Worm (Caenorhabditis elegans) whole organism, L3 larva: ENCODE data around the gene mccc-1.

Experiments
- ZK546.5 ChIP-seq: sonication (generic microtip); optimal IDR thresholded peaks from 2 replicates; lab custom pipeline; 2017; ENCODE audit warnings: missing biosample characterization, missing genetic modification characterization
- aly-2 ChIP-seq: fragments of 150-350 bp; optimal IDR thresholded peaks from 2 replicates; lab custom pipeline; 2014; ENCODE audit warnings: missing biosample characterization, missing genetic modification characterization
- ama-1 ChIP-seq: fragments of 150-350 bp; optimal IDR thresholded peaks from 2 replicates; lab custom pipeline; 2018
- ceh-16 ChIP-seq: sonication (generic microtip); optimal IDR thresholded peaks from 2 replicates; lab custom pipeline; 2017; ENCODE audit warnings: missing biosample characterization, missing genetic modification characterization
- ceh-28 ChIP-seq: fragments of 150-350 bp; optimal IDR thresholded peaks from 2 replicates; lab custom pipeline; 2014; ENCODE audit warnings: missing biosample characterization, missing genetic modification reagents, missing genetic modification characterization
- ceh-82 ChIP-seq: fragments of 150-350 bp; optimal IDR thresholded peaks from 2 replicates; lab custom pipeline; 2014; ENCODE audit warnings: missing biosample characterization, missing genetic modification characterization
- daf-12 ChIP-seq: fragments of 150-350 bp; optimal IDR thresholded peaks from 2 replicates; lab custom pipeline; 2014; ENCODE audit warnings: missing biosample characterization, missing genetic modification reagents, missing genetic modification characterization
- egl-27 ChIP-seq: sonication (generic microtip); optimal IDR thresholded peaks from 4 replicates; lab custom pipeline; 2017; ENCODE audit warnings: missing biosample characterization, missing genetic modification reagents, missing genetic modification characterization
- egl-5 ChIP-seq: fragments of 150-350 bp; optimal IDR thresholded peaks from 2 replicates; lab custom pipeline; 2017; ENCODE audit warnings: missing biosample characterization, missing genetic modification reagents, missing genetic modification characterization, inconsistent platforms
- elt-1 ChIP-seq: fragments of 150-350 bp; optimal IDR thresholded peaks from 2 replicates; lab custom pipeline; 2014; ENCODE audit warnings: missing biosample characterization, missing genetic modification characterization
- elt-2 ChIP-seq: sonication (generic microtip); optimal IDR thresholded peaks from 2 replicates; lab custom pipeline; 2016; ENCODE audit warnings: missing genetic modification reagents, mild to moderate bottlenecking, missing genetic modification characterization, missing compliant biosample characterization
- eor-1 ChIP-seq, 2 experiments: fragments of 150-350 bp; optimal IDR thresholded peaks; 2 replicates each; lab custom pipeline; 2014 to 2018; ENCODE audit warnings: missing biosample characterization in 2 of 2, missing genetic modification characterization in 2 of 2
- fkh-2 ChIP-seq: fragments of 150-350 bp; optimal IDR thresholded peaks from 2 replicates; lab custom pipeline; 2014; ENCODE audit warnings: missing biosample characterization, missing genetic modification reagents, missing genetic modification characterization
- hmg-11 ChIP-seq: sonication (generic microtip); optimal IDR thresholded peaks from 2 replicates; lab custom pipeline; 2016; ENCODE audit warnings: missing genetic modification characterization, missing compliant biosample characterization
- jun-1 ChIP-seq: fragments of 150-350 bp; optimal IDR thresholded peaks from 2 replicates; lab custom pipeline; 2014; ENCODE audit warnings: missing biosample characterization, missing genetic modification reagents, missing genetic modification characterization
- lin-15B ChIP-seq: fragments of 150-350 bp; optimal IDR thresholded peaks from 2 replicates; lab custom pipeline; 2014; ENCODE audit warnings: missing biosample characterization, missing genetic modification characterization
- lin-39 ChIP-seq: fragments of 150-350 bp; optimal IDR thresholded peaks from 2 replicates; lab custom pipeline; 2018; ENCODE audit warnings: missing biosample characterization, missing genetic modification reagents, missing genetic modification characterization
- lsy-12 ChIP-seq: sonication (generic microtip); optimal IDR thresholded peaks from 2 replicates; lab custom pipeline; 2016; ENCODE audit warnings: mild to moderate bottlenecking, missing genetic modification characterization, missing compliant biosample characterization
- mdl-1 ChIP-seq: fragments of 150-350 bp; optimal IDR thresholded peaks from 2 replicates; lab custom pipeline; 2014; ENCODE audit warnings: missing biosample characterization, missing genetic modification characterization
- mml-1 ChIP-seq: fragments of 150-350 bp; sonication (generic microtip); optimal IDR thresholded peaks from 3 replicates; lab custom pipeline; 2014; ENCODE audit warnings: missing biosample characterization, missing genetic modification characterization
- nhr-11 ChIP-seq: fragments of 150-350 bp; optimal IDR thresholded peaks from 2 replicates; lab custom pipeline; 2014; ENCODE audit warnings: missing biosample characterization, missing genetic modification characterization
- nhr-12 ChIP-seq: fragments of 150-350 bp; optimal IDR thresholded peaks from 2 replicates; lab custom pipeline; 2014; ENCODE audit warnings: missing biosample characterization, missing genetic modification characterization
- nhr-23 ChIP-seq: fragments of 150-350 bp; optimal IDR thresholded peaks from 2 replicates; lab custom pipeline; 2014; ENCODE audit warnings: missing biosample characterization, missing genetic modification reagents, missing genetic modification characterization
- nhr-237 ChIP-seq: fragments of 150-350 bp; optimal IDR thresholded peaks from 2 replicates; lab custom pipeline; 2014; ENCODE audit warnings: missing biosample characterization, missing genetic modification characterization
- nhr-25 ChIP-seq: sonication (generic microtip); optimal IDR thresholded peaks from 2 replicates; lab custom pipeline; 2017; ENCODE audit warnings: missing biosample characterization, missing genetic modification characterization
- nhr-28 ChIP-seq: fragments of 150-350 bp; optimal IDR thresholded peaks from 2 replicates; lab custom pipeline; 2014; ENCODE audit warnings: missing biosample characterization, missing genetic modification characterization
- nhr-43 ChIP-seq: sonication (generic microtip); optimal IDR thresholded peaks from 2 replicates; lab custom pipeline; 2016; ENCODE audit warnings: mild to moderate bottlenecking, missing genetic modification characterization, missing compliant biosample characterization; ENCODE audit not compliant: poor library complexity, severe bottlenecking
- nhr-67 ChIP-seq: fragments of 150-350 bp; optimal IDR thresholded peaks from 2 replicates; lab custom pipeline; 2014; ENCODE audit warnings: missing biosample characterization, missing genetic modification characterization
- nhr-76 ChIP-seq: fragments of 150-350 bp; sonication (generic microtip); optimal IDR thresholded peaks from 5 replicates; lab custom pipeline; 2014; ENCODE audit warnings: missing biosample characterization, missing genetic modification characterization
- nhr-77 ChIP-seq: fragments of 150-350 bp; optimal IDR thresholded peaks from 2 replicates; lab custom pipeline; 2014; ENCODE audit warnings: missing biosample characterization, missing genetic modification characterization
- pha-4 ChIP-seq: fragments of 150-350 bp; optimal IDR thresholded peaks from 2 replicates; lab custom pipeline; 2014; ENCODE audit warnings: missing biosample characterization, missing genetic modification reagents, missing genetic modification characterization
- pqm-1 ChIP-seq: fragments of 150-350 bp; optimal IDR thresholded peaks from 2 replicates; lab custom pipeline; 2017; ENCODE audit warnings: missing biosample characterization, missing genetic modification characterization, inconsistent platforms
- snpc-4 ChIP-seq: fragments of 150-350 bp; optimal IDR thresholded peaks from 2 replicates; lab custom pipeline; 2014; ENCODE audit warnings: missing biosample characterization, missing genetic modification characterization
- tbx-2 ChIP-seq: sonication (generic microtip); optimal IDR thresholded peaks from 2 replicates; lab custom pipeline; 2016; ENCODE audit warnings: mild to moderate bottlenecking, missing genetic modification characterization, missing compliant biosample characterization
- unc-39 ChIP-seq: sonication (generic microtip); optimal IDR thresholded peaks from 4 replicates; lab custom pipeline; 2017; ENCODE audit warnings: missing biosample characterization, missing genetic modification characterization
- unc-62 ChIP-seq: fragments of 150-350 bp; sonication (generic microtip); optimal IDR thresholded peaks from 4 replicates; lab custom pipeline; 2014; ENCODE audit warnings: missing biosample characterization, missing genetic modification reagents, missing genetic modification characterization
- zag-1 ChIP-seq: fragments of 150-350 bp; optimal IDR thresholded peaks from 2 replicates; lab custom pipeline; 2014; ENCODE audit warnings: missing biosample characterization, missing genetic modification characterization
- ztf-11 ChIP-seq: fragments of 150-350 bp; optimal IDR thresholded peaks from 2 replicates; lab custom pipeline; 2014; ENCODE audit warnings: missing biosample characterization, missing genetic modification characterization

mccc-1 gene

ce11 chrIV:9843760-9844159 is 40.6 kb upstream of the mccc-1 start, which contains the start of gene nspd-2:
nspd-2 (plus strand) TSS chrIV:9844060.
- no peak for TF ChIP-seq nhr-12 (tag; lab: Kevin White, UChicago)
- TF ChIP-seq ceh-82, result no peak
- TF ChIP-seq ama-1, result no peak
- no peak for TF ChIP-seq daf-12
- TF ChIP-seq aly-2 (tag; lab: Kevin White, UChicago), result no peak
- no peak for TF ChIP-seq nhr-25
- TF ChIP-seq egl-5 (tag; lab: Kevin White, UChicago), result no peak
- TF ChIP-seq lin-15B (tag; lab: Kevin White, UChicago), result no peak
- no peak for TF ChIP-seq elt-2 (tag; lab: Kevin White, UChicago)
- TF ChIP-seq lin-39 (tag; lab: Kevin White, UChicago), result no peak
- no peak for TF ChIP-seq fkh-2
- no peak for TF ChIP-seq ztf-11 (tag; lab: Kevin White, UChicago)
- no peak for TF ChIP-seq mdl-1 (tag; lab: Kevin White, UChicago)
- no peak for TF ChIP-seq ceh-16 (tag; lab: Kevin White, UChicago)

ce11 chrIV:9846574-9846973 is 37.8 kb upstream of the mccc-1 start, which contains the start of gene K07F5.6:
K07F5.6 (minus strand) TSS chrIV:9846674.
- TF ChIP-seq ceh-28 (tag; lab: Kevin White, UChicago) (no peak), unc-39 (tag; lab: Kevin White, UChicago) (no peak), elt-1 (no peak), zag-1 (no peak), fkh-2 (no peak), nhr-237 (tag; lab: Kevin White, UChicago) (no peak), nhr-43 (tag; lab: Kevin White, UChicago) (no peak), snpc-4 (tag; lab: Kevin White, UChicago) (no peak)

ce11 chrIV:9848075-9848474 is 36.3 kb upstream of the mccc-1 start, which contains the start of gene K07F5.7:
K07F5.7 (minus strand) TSS chrIV:9848175.
- TF ChIP-seq ceh-82 (no peak), pha-4 (tag; lab: Kevin White, UChicago) (no peak), egl-27 (tag; lab: Kevin White, UChicago) (no peak), unc-39 (tag; lab: Kevin White, UChicago) (no peak), hmg-11 (tag; lab: Kevin White, UChicago) (no peak), ztf-11 (tag; lab: Kevin White, UChicago) (no peak), nhr-23 (tag; lab: Kevin White, UChicago) (no peak), tbx-2 (tag; lab: Kevin White, UChicago) (no peak), nhr-28 (tag; lab: Kevin White, UChicago) (no peak)

ce11 chrIV:9849624-9850023 is 34.7 kb upstream of the mccc-1 start, which contains the start of gene K07F5.8:
K07F5.8 (minus strand) TSS chrIV:9849724.
- TF ChIP-seq ceh-28 (tag; lab: Kevin White, UChicago) (no peak), snpc-4 (tag; lab: Kevin White, UChicago) (no peak), nhr-23 (tag; lab: Kevin White, UChicago) (no peak), eor-1 (tag; optimal IDR thresholded peaks at IDR 0.05; lab: Kevin White, UChicago) (no peak), nhr-67 (tag; lab: Kevin White, UChicago) (no peak), mml-1 (tag; lab: Kevin White, UChicago) (no peak), fkh-2 (no peak), zag-1 (no peak), ceh-16 (tag; lab: Kevin White, UChicago) (no peak), pqm-1 (tag; lab: Kevin White, UChicago) (no peak), lin-39 (tag; lab: Kevin White, UChicago) (no peak), aly-2 (tag; lab: Kevin White, UChicago) (no peak), hmg-11 (tag; lab: Kevin White, UChicago) (no peak), pha-4 (tag; lab: Kevin White, UChicago) (no peak), ceh-82 (no peak), nhr-77 (no peak), jun-1 (tag; lab: Kevin White, UChicago) (no peak), nhr-76 (tag; lab: Kevin White, UChicago) (no peak), lin-15B (tag; lab: Kevin White, UChicago) (no peak)

- no peak for TF ChIP-seq ZK546.5 (tag; lab: Kevin White, UChicago)
- no peak for TF ChIP-seq ama-1
- no peak for TF ChIP-seq elt-2 (tag; lab: Kevin White, UChicago)
- no peak for TF ChIP-seq unc-62 (GFP tag; lab: Kevin White, UChicago)
- TF ChIP-seq lsy-12 (tag; lab: Kevin White, UChicago), result no peak
- no peak for TF ChIP-seq ceh-82
- TF ChIP-seq nhr-11 (tag; lab: Kevin White, UChicago), result no peak
- TF ChIP-seq eor-1 (tag; optimal IDR thresholded peaks at IDR 0.05; lab: Kevin White, UChicago), result no peak
- TF ChIP-seq snpc-4 (tag; lab: Kevin White, UChicago), result no peak
- TF ChIP-seq fkh-2, result no peak
These were observed 33.4 kb upstream of the mccc-1 start, which contains the start of gene ssp-10 for ce11 chrIV:9850931-9851330. ssp-10 (minus strand) TSS chrIV:9851031.
